Worm (Caenorhabditis elegans): Measurements from ENCODE around the gene vit-4.
A peak's percentile ranks its signal among the peaks of the same experiment; 100 is the strongest.

DNA sequence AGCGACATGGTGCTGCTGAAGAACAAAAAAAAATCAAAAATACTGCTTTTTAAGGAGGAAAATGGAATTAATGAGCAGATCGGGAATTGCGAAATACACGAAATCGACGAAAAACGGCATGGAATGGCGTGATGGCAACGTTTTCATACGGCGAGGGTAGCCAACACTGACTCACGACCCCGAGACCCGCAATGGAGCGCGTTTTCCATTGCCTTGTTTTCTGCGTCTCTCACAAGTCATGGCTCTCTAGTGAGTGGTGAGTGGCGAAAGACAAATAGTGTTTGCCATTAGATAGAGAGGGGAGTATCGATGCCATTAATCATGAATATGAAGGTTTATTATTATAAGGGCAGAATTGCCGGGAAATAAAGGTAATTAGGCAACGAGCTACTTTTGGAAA is 42.0 kb upstream of the vit-4 start, which contains the start of gene C18B2.4:
- TF ChIP-seq nhr-77 (tag; optimal IDR thresholded peaks at IDR 0.05): no peak
- TF ChIP-seq ama-1 (optimal IDR thresholded peaks at IDR 0.05): peak; percentile 21
- peak; percentile 74 for TF ChIP-seq pqm-1 (tag; optimal IDR thresholded peaks at IDR 0.05)
- TF ChIP-seq egl-27 (tag; optimal IDR thresholded peaks at IDR 0.05): peak; percentile 24
- TF ChIP-seq elt-3 (tag; optimal IDR thresholded peaks at IDR 0.05): peak in 1 of 3 experiments; percentile 25
- TF ChIP-seq R02D3.7 (tag; optimal IDR thresholded peaks at IDR 0.05): no peak
- TF ChIP-seq nhr-11 (tag; optimal IDR thresholded peaks at IDR 0.05): no peak
- TF ChIP-seq elt-1 (tag; optimal IDR thresholded peaks at IDR 0.05): no peak
- peak; percentile 35 for TF ChIP-seq snpc-4 (tag; optimal IDR thresholded peaks at IDR 0.05)
- no peak for TF ChIP-seq unc-62 (GFP tag; optimal IDR thresholded peaks at IDR 0.05)
- TF ChIP-seq ztf-11 (tag; optimal IDR thresholded peaks at IDR 0.05): no peak
- TF ChIP-seq hmg-11 (tag; optimal IDR thresholded peaks at IDR 0.05): peak; percentile 71

All from whole organism, L3 larva.